Fruit fly (Drosophila melanogaster) whole organism, embryonic: Measurements from ENCODE around the gene Parg.
A peak's percentile ranks its signal among the peaks of the same experiment; 100 is the strongest.

Experiments
- Abd-B ChIP-seq: fragments of 200-800 bp; sonication (Bioruptor generic); optimal IDR thresholded peaks from 2 replicates; lab custom pipeline; 2018; ENCODE audit warnings: missing biosample characterization, mild to moderate bottlenecking, missing genetic modification characterization, moderate library complexity
- Atf-2 ChIP-seq: fragments of 200-800 bp; sonication (Bioruptor generic); optimal IDR thresholded peaks from 2 replicates; lab custom pipeline; 2016; ENCODE audit warnings: missing biosample characterization, missing genetic modification characterization
- B-H1 ChIP-seq: fragments of 200-800 bp; sonication (Bioruptor generic); IDR thresholded peaks from 3 replicates; pipeline ENCODE4 v1.3.6; 2022; ENCODE audit warnings: missing biosample characterization, missing genetic modification characterization
- BEAF-32 ChIP-seq: fragments of 200-800 bp; sonication (Bioruptor generic); optimal IDR thresholded peaks from 3 replicates; lab custom pipeline; 2017; ENCODE audit warnings: missing biosample characterization, missing genetic modification characterization, mild to moderate bottlenecking, moderate library complexity, missing genetic modification reagents
- Bgb ChIP-seq: fragments of 200-800 bp; sonication (Bioruptor generic); IDR thresholded peaks from 2 replicates; pipeline ENCODE4 v1.3.6; 2022; ENCODE audit warnings: missing biosample characterization, missing genetic modification characterization; ENCODE audit not compliant: partially characterized antibody
- CG1024 ChIP-seq: fragments of 200-800 bp; sonication (Bioruptor generic); IDR thresholded peaks from 2 replicates; pipeline ENCODE4 v1.3.6; 2022; ENCODE audit warnings: missing biosample characterization, missing genetic modification characterization
- CG10267 ChIP-seq: fragments of 200-800 bp; sonication (Bioruptor generic); optimal IDR thresholded peaks from 2 replicates; lab custom pipeline; 2018; ENCODE audit warnings: missing biosample characterization, mild to moderate bottlenecking, missing genetic modification characterization, moderate library complexity
- CG10543 ChIP-seq: fragments of 200-800 bp; sonication (Bioruptor generic); optimal IDR thresholded peaks from 3 replicates; lab custom pipeline; 2017; ENCODE audit warnings: missing biosample characterization, mild to moderate bottlenecking, missing genetic modification characterization, moderate library complexity
- CG10654 ChIP-seq: fragments of 200-800 bp; sonication (Bioruptor generic); optimal IDR thresholded peaks from 2 replicates; lab custom pipeline; 2016; ENCODE audit warnings: missing biosample characterization, missing genetic modification characterization
- CG12104 ChIP-seq: fragments of 200-800 bp; sonication (Bioruptor generic); optimal IDR thresholded peaks from 3 replicates; lab custom pipeline; 2016; ENCODE audit warnings: missing biosample characterization, missing genetic modification characterization
- CG13296 ChIP-seq: fragments of 200-800 bp; sonication (Bioruptor generic); optimal IDR thresholded peaks from 3 replicates; lab custom pipeline; 2018; ENCODE audit warnings: missing biosample characterization, mild to moderate bottlenecking, missing genetic modification characterization
- CG14014 ChIP-seq: fragments of 200-800 bp; sonication (Bioruptor generic); IDR thresholded peaks from 2 replicates; pipeline ENCODE4 v1.3.6; 2022; ENCODE audit warnings: missing biosample characterization, missing genetic modification characterization
- CG14441 ChIP-seq: fragments of 200-800 bp; sonication (Bioruptor generic); IDR thresholded peaks from 2 replicates; pipeline ENCODE4 v1.3.6; 2022; ENCODE audit warnings: missing biosample characterization, missing genetic modification characterization
- CG17829 ChIP-seq: fragments of 200-800 bp; optimal IDR thresholded peaks from 2 replicates; lab custom pipeline; 2019; ENCODE audit warnings: missing biosample characterization, mild to moderate bottlenecking, missing genetic modification characterization, moderate library complexity
- CG17912 ChIP-seq: fragments of 200-800 bp; sonication (Bioruptor generic); optimal IDR thresholded peaks from 2 replicates; lab custom pipeline; 2018; ENCODE audit warnings: missing biosample characterization, mild to moderate bottlenecking, missing genetic modification characterization
- CG18619 ChIP-seq: fragments of 200-800 bp; sonication (Bioruptor generic); optimal IDR thresholded peaks from 3 replicates; lab custom pipeline; 2017; ENCODE audit warnings: missing biosample characterization, mild to moderate bottlenecking, missing genetic modification characterization
- CG2875 ChIP-seq: fragments of 200-800 bp; sonication (Bioruptor generic); optimal IDR thresholded peaks from 2 replicates; lab custom pipeline; 2017; ENCODE audit warnings: missing biosample characterization, mild to moderate bottlenecking, missing genetic modification characterization, missing genetic modification reagents
- CG32772 ChIP-seq: fragments of 200-800 bp; sonication (Bioruptor generic); IDR thresholded peaks from 2 replicates; pipeline ENCODE4 v1.3.6; 2022; ENCODE audit warnings: missing biosample characterization, missing genetic modification characterization
- CG33213 ChIP-seq: fragments of 200-800 bp; sonication (Bioruptor generic); optimal IDR thresholded peaks from 3 replicates; lab custom pipeline; 2016; ENCODE audit warnings: missing biosample characterization, missing genetic modification characterization
- CG3407 ChIP-seq: fragments of 200-800 bp; sonication (Bioruptor generic); optimal IDR thresholded peaks from 2 replicates; lab custom pipeline; 2018; ENCODE audit warnings: missing biosample characterization, mild to moderate bottlenecking, missing genetic modification characterization
- CG7963 ChIP-seq: fragments of 200-800 bp; sonication (Bioruptor generic); IDR thresholded peaks from 3 replicates; pipeline ENCODE4 v1.3.6; 2022; ENCODE audit warnings: missing biosample characterization, missing genetic modification characterization; ENCODE audit not compliant: partially characterized antibody
- CG7987 ChIP-seq: fragments of 200-800 bp; sonication (Bioruptor generic); optimal IDR thresholded peaks from 2 replicates; lab custom pipeline; 2018; ENCODE audit warnings: missing biosample characterization, mild to moderate bottlenecking, missing genetic modification characterization, moderate library complexity
- CkIIα-i1 ChIP-seq: fragments of 200-800 bp; sonication (Bioruptor generic); IDR thresholded peaks from 2 replicates; pipeline ENCODE4 v1.3.6; 2022; ENCODE audit warnings: missing biosample characterization, missing genetic modification characterization
- D ChIP-seq, 2 experiments: fragments of 200-800 bp in 1 of 2; fragments of >200 bp in 1 of 2; sonication (Bioruptor generic) in 1 of 2; optimal IDR thresholded peaks; 2 replicates in 1 of 2; 3 replicates in 1 of 2; lab custom pipeline; 2017; ENCODE audit warnings: mild to moderate bottlenecking in 1 of 2, missing biosample characterization in 1 of 2, missing genetic modification characterization in 1 of 2, missing genetic modification reagents in 1 of 2
- Fer2 ChIP-seq: fragments of 200-800 bp; sonication (Bioruptor generic); optimal IDR thresholded peaks from 2 replicates; lab custom pipeline; 2018; ENCODE audit warnings: missing biosample characterization, mild to moderate bottlenecking, missing genetic modification characterization, moderate library complexity
- Hr39 ChIP-seq: fragments of >200 bp; optimal IDR thresholded peaks from 2 replicates; lab custom pipeline; 2017
- NC2β ChIP-seq: fragments of 200-800 bp; sonication (Bioruptor generic); optimal IDR thresholded peaks from 2 replicates; lab custom pipeline; 2016; ENCODE audit warnings: missing biosample characterization, missing genetic modification characterization
- Nf-YB ChIP-seq: fragments of 200-800 bp; sonication (Bioruptor generic); optimal IDR thresholded peaks from 3 replicates; lab custom pipeline; 2019; ENCODE audit warnings: missing biosample characterization, mild to moderate bottlenecking, missing genetic modification characterization, moderate library complexity
- Scr ChIP-seq: fragments of 200-800 bp; sonication (Bioruptor generic); IDR thresholded peaks from 2 replicates; pipeline ENCODE4 v1.3.6; 2022; ENCODE audit warnings: missing biosample characterization, missing genetic modification characterization; ENCODE audit not compliant: partially characterized antibody
- Sry-β ChIP-seq: fragments of 200-800 bp; sonication (Bioruptor generic); optimal IDR thresholded peaks from 2 replicates; lab custom pipeline; 2018; ENCODE audit warnings: missing biosample characterization, mild to moderate bottlenecking, missing genetic modification characterization, moderate library complexity
- TFAM ChIP-seq: fragments of 200-800 bp; sonication (Bioruptor generic); optimal IDR thresholded peaks from 2 replicates; lab custom pipeline; 2017; ENCODE audit warnings: missing biosample characterization, missing genetic modification characterization, inconsistent platforms
- ap ChIP-seq: fragments of 200-800 bp; sonication (Bioruptor generic); IDR thresholded peaks from 2 replicates; pipeline ENCODE4 v1.3.6; 2022; ENCODE audit warnings: missing biosample characterization, missing genetic modification characterization
- btn ChIP-seq: fragments of 200-800 bp; sonication (Bioruptor generic); optimal IDR thresholded peaks from 2 replicates; lab custom pipeline; 2016; ENCODE audit warnings: missing biosample characterization, missing genetic modification characterization
- caup ChIP-seq: fragments of 200-800 bp; sonication (Bioruptor generic); optimal IDR thresholded peaks from 3 replicates; lab custom pipeline; 2017; ENCODE audit warnings: missing biosample characterization, mild to moderate bottlenecking, missing genetic modification characterization, moderate library complexity; ENCODE audit not compliant: severe bottlenecking
- chinmo ChIP-seq: fragments of 200-800 bp; sonication (Bioruptor generic); IDR thresholded peaks from 4 replicates; pipeline ENCODE4 v1.3.6; 2022; ENCODE audit warnings: missing biosample characterization, missing genetic modification characterization; ENCODE audit not compliant: partially characterized antibody
- fd96Cb ChIP-seq: fragments of 200-800 bp; sonication (Bioruptor generic); optimal IDR thresholded peaks from 2 replicates; lab custom pipeline; 2018; ENCODE audit warnings: missing biosample characterization, mild to moderate bottlenecking, missing genetic modification characterization, moderate library complexity
- gcm2 ChIP-seq: fragments of 200-800 bp; sonication (Bioruptor generic); optimal IDR thresholded peaks from 2 replicates; lab custom pipeline; 2016; ENCODE audit warnings: missing biosample characterization, missing genetic modification characterization
- gro ChIP-seq: fragments of 200-800 bp; sonication (Bioruptor generic); optimal IDR thresholded peaks from 2 replicates; lab custom pipeline; 2016; ENCODE audit warnings: missing biosample characterization, missing genetic modification characterization
- ind ChIP-seq: fragments of 200-800 bp; sonication (Bioruptor generic); optimal IDR thresholded peaks from 3 replicates; lab custom pipeline; 2016; ENCODE audit warnings: missing biosample characterization, missing genetic modification characterization
- klu ChIP-seq: fragments of 200-800 bp; sonication (Bioruptor generic); IDR thresholded peaks from 2 replicates; pipeline ENCODE4 v1.3.6; 2022; ENCODE audit warnings: missing biosample characterization, missing genetic modification characterization
- lmd ChIP-seq: fragments of 200-800 bp; sonication (Bioruptor generic); IDR thresholded peaks from 2 replicates; pipeline ENCODE4 v1.3.6; 2022; ENCODE audit warnings: missing biosample characterization, missing genetic modification characterization
- nom ChIP-seq: fragments of 200-800 bp; sonication (Bioruptor generic); optimal IDR thresholded peaks from 2 replicates; lab custom pipeline; 2017; ENCODE audit warnings: missing biosample characterization, missing genetic modification characterization, mild to moderate bottlenecking, moderate library complexity, missing genetic modification reagents
- odd ChIP-seq: fragments of 200-800 bp; sonication (Bioruptor generic); optimal IDR thresholded peaks from 2 replicates; lab custom pipeline; 2017; ENCODE audit warnings: missing biosample characterization, mild to moderate bottlenecking, missing genetic modification characterization
- onecut ChIP-seq: fragments of 200-800 bp; sonication (Bioruptor generic); IDR thresholded peaks from 2 replicates; pipeline ENCODE4 v1.3.6; 2022; ENCODE audit warnings: missing biosample characterization, missing genetic modification characterization
- phol ChIP-seq: fragments of 200-800 bp; sonication (Bioruptor generic); optimal IDR thresholded peaks from 3 replicates; lab custom pipeline; 2018; ENCODE audit warnings: missing biosample characterization, mild to moderate bottlenecking, missing genetic modification characterization, moderate library complexity
- prd ChIP-seq, 3 experiments: fragments of >200 bp in 2 of 3; fragments of 200-800 bp in 1 of 3; sonication (Bioruptor generic) in 1 of 3; optimal IDR thresholded peaks in 2 of 3; IDR thresholded peaks in 1 of 3; 2 replicates in 2 of 3; 3 replicates in 1 of 3; pipeline versions ENCODE4 v1.3.6 to Lab custom; 2017 to 2022; ENCODE audit warnings: missing biosample characterization in 1 of 3, missing genetic modification characterization in 1 of 3
- sc ChIP-seq, 3 experiments: fragments of >200 bp in 2 of 3; fragments of 200-800 bp in 1 of 3; sonication (Bioruptor generic) in 1 of 3; optimal IDR thresholded peaks; 2 replicates in 2 of 3; 3 replicates in 1 of 3; lab custom pipeline; 2017; ENCODE audit warnings: mild to moderate bottlenecking in 1 of 3, missing biosample characterization in 1 of 3, missing genetic modification characterization in 1 of 3, missing genetic modification reagents in 1 of 3
- slbo ChIP-seq: fragments of 200-800 bp; sonication (Bioruptor generic); IDR thresholded peaks from 2 replicates; pipeline ENCODE4 v1.3.6; 2022; ENCODE audit warnings: missing biosample characterization, missing genetic modification characterization

Parg gene

dm6 chrX:3681729-3682482, 10.6 kb upstream of the Parg start (continued):
- TF ChIP-seq D (optimal IDR thresholded peaks at IDR 0.05; lab: Kevin White, UChicago) = no peak
- no peak for TF ChIP-seq D (GFP tag; optimal IDR thresholded peaks at IDR 0.05; lab: Kevin White, UChicago)
- no peak for TF ChIP-seq TFAM (GFP tag; lab: Kevin White, UChicago)
- TF ChIP-seq CG33213 (GFP tag; lab: Kevin White, UChicago) = no peak
- TF ChIP-seq CG7963 (GFP tag; lab: Robert Waterston, UW) = no peak
- TF ChIP-seq BEAF-32 (GFP tag; lab: Kevin White, UChicago) = no peak
- TF ChIP-seq slbo (GFP tag; lab: Robert Waterston, UW) = no peak
- no peak for TF ChIP-seq B-H1 (GFP tag; lab: Robert Waterston, UW)
- no peak for TF ChIP-seq Bgb (GFP tag; lab: Robert Waterston, UW)
- TF ChIP-seq phol (tag; lab: Kevin White, UChicago) = peak; percentile 52
- peak; percentile 20 for TF ChIP-seq fd96Cb (tag; lab: Kevin White, UChicago)
- no peak for TF ChIP-seq prd (optimal IDR thresholded peaks at IDR 0.05; lab: Kevin White, UChicago)
- TF ChIP-seq prd (GFP tag; IDR thresholded peaks at IDR 0.05; lab: Robert Waterston, UW) = 0 out of 3 replicates have a peak, but pooled peaks have one; percentile 27
- TF ChIP-seq CG2875 = no peak
- no peak for TF ChIP-seq CG32772
- no peak for TF ChIP-seq CG17912 (GFP tag; lab: Kevin White, UChicago)
- no peak for TF ChIP-seq Abd-B (GFP tag; lab: Kevin White, UChicago)
- no peak for TF ChIP-seq Scr (GFP tag; lab: Robert Waterston, UW)
- TF ChIP-seq ind (GFP tag; lab: Kevin White, UChicago) = no peak
- TF ChIP-seq Fer2 (tag; lab: Kevin White, UChicago) = no peak
- TF ChIP-seq Hr39 (lab: Kevin White, UChicago) = no peak
- no peak for TF ChIP-seq Sry-β (GFP tag; lab: Kevin White, UChicago)
- TF ChIP-seq CG10543 = no peak
- TF ChIP-seq nom = peak; percentile 76
- no peak for TF ChIP-seq caup (GFP tag; lab: Kevin White, UChicago)
- TF ChIP-seq chinmo (GFP tag; lab: Robert Waterston, UW) = no peak
- TF ChIP-seq sc (optimal IDR thresholded peaks at IDR 0.05; lab: Kevin White, UChicago) = no peak
- no peak for TF ChIP-seq sc (GFP tag; optimal IDR thresholded peaks at IDR 0.05; lab: Kevin White, UChicago)
- TF ChIP-seq onecut (GFP tag; lab: Robert Waterston, UW) = no peak
- no peak for TF ChIP-seq btn
- no peak for TF ChIP-seq CG10654 (GFP tag; lab: Kevin White, UChicago)
- TF ChIP-seq CG10267 = no peak
- no peak for TF ChIP-seq CG14441
- no peak for TF ChIP-seq CG1024
- no peak for TF ChIP-seq Nf-YB
- no peak for TF ChIP-seq CG3407 (GFP tag; lab: Kevin White, UChicago)
- TF ChIP-seq CG7987 (GFP tag; lab: Kevin White, UChicago) = no peak
- TF ChIP-seq CG13296 = no peak
- no peak for TF ChIP-seq CG18619 (GFP tag; lab: Kevin White, UChicago)
- no peak for TF ChIP-seq CG12104 (GFP tag; lab: Kevin White, UChicago)
- no peak for TF ChIP-seq gcm2 (GFP tag; lab: Kevin White, UChicago)
- TF ChIP-seq ap (GFP tag; lab: Robert Waterston, UW) = no peak
- TF ChIP-seq CG14014 (GFP tag; lab: Robert Waterston, UW) = no peak
- no peak for TF ChIP-seq klu (GFP tag; lab: Robert Waterston, UW)
- no peak for TF ChIP-seq NC2β
- no peak for TF ChIP-seq odd (GFP tag; lab: Kevin White, UChicago)
- no peak for TF ChIP-seq lmd (GFP tag; lab: Robert Waterston, UW)
- no peak for TF ChIP-seq gro (GFP tag; lab: Kevin White, UChicago)
- no peak for TF ChIP-seq CkIIα-i1 (GFP tag; lab: Robert Waterston, UW)
- no peak for TF ChIP-seq Atf-2 (GFP tag; lab: Kevin White, UChicago)
- no peak for TF ChIP-seq CG17829
